Worm (Caenorhabditis elegans) whole organism, L4/young adult: Measurements from ENCODE around the gene srv-13.

ENCODE experiments used
- W03F9.2 ChIP-seq: fragments of 150-350 bp; optimal IDR thresholded peaks from 2 replicates; lab custom pipeline; 2014; ENCODE audit warnings: missing biosample characterization, missing genetic modification characterization
- dao-5 ChIP-seq: sonication (generic microtip); optimal IDR thresholded peaks from 2 replicates; lab custom pipeline; 2016; ENCODE audit warnings: missing genotype, missing genetic modification characterization, moderate library complexity, missing compliant biosample characterization
- him-1 ChIP-seq: sonication (generic microtip); optimal IDR thresholded peaks from 2 replicates; lab custom pipeline; 2016; ENCODE audit warnings: missing genotype, missing genetic modification reagents, missing genetic modification characterization, missing compliant biosample characterization

Gene srv-13

ce11 chrIV:6404871-6405270 is at the start of gene srv-13:
TSS of gene srv-13 (plus strand) at chrIV:6405171.
- TF ChIP-seq dao-5 = no peak
- no peak for TF ChIP-seq W03F9.2
- no peak for TF ChIP-seq him-1 (tag; lab: Kevin White, UChicago)

- no peak for TF ChIP-seq him-1 (tag; lab: Kevin White, UChicago)
- no peak for TF ChIP-seq dao-5
- TF ChIP-seq W03F9.2 = no peak
Observed at ce11 chrIV:6361668-6362067, 43.3 kb upstream of the srv-13 start, which contains the start of gene Y73B6BL.47. TSS of gene Y73B6BL.47 (plus strand) at chrIV:6361968.

- TF ChIP-seq dao-5 (no peak), W03F9.2 (no peak), him-1 (tag; lab: Kevin White, UChicago) (no peak)
Observed at ce11 chrIV:6363604-6364003, 41.4 kb upstream of the srv-13 start.

ce11 chrIV:6365045-6365444 is 39.9 kb upstream of the srv-13 start, which contains the start of gene Y73B6BL.270:
TSS of gene Y73B6BL.270 (plus strand) at chrIV:6365345.
- TF ChIP-seq him-1 (tag; lab: Kevin White, UChicago) (no peak), dao-5 (no peak), W03F9.2 (no peak)

ce11 chrIV:6366032-6366431 is 38.9 kb upstream of the srv-13 start:
- no peak for TF ChIP-seq dao-5
- TF ChIP-seq W03F9.2 = no peak

- TF ChIP-seq dao-5 = no peak
Observed at ce11 chrIV:6369489-6369888, 35.5 kb upstream of the srv-13 start.

ce11 chrIV:6372267-6372666 is 32.7 kb upstream of the srv-13 start:
- TF ChIP-seq W03F9.2 (no peak), him-1 (tag; lab: Kevin White, UChicago) (no peak), dao-5 (no peak)

ce11 chrIV:6372993-6373392 is 32.0 kb upstream of the srv-13 start, which contains the start of gene smg-3:
TSS of gene smg-3 (minus strand) at chrIV:6373093.
- TF ChIP-seq W03F9.2 (no peak), him-1 (tag; lab: Kevin White, UChicago) (no peak)

ce11 chrIV:6373721-6374120 is 31.2 kb upstream of the srv-13 start:
- no peak for TF ChIP-seq W03F9.2

- no peak for TF ChIP-seq him-1 (tag; lab: Kevin White, UChicago)
- peak; percentile 92 for TF ChIP-seq W03F9.2
Observed at ce11 chrIV:6376473-6377115, 28.4 kb upstream of the srv-13 start, which contains the start of the genes hrpf-2 and bli-6. TSS of gene hrpf-2 (minus strand) at chrIV:6376523. TSS of gene bli-6 (plus strand) at chrIV:6377065.

- no peak for TF ChIP-seq him-1 (tag; lab: Kevin White, UChicago)
- TF ChIP-seq dao-5 = no peak
- no peak for TF ChIP-seq W03F9.2
Observed at ce11 chrIV:6377335-6378069, 27.5 kb upstream of the srv-13 start.

- TF ChIP-seq W03F9.2 = no peak
Observed at ce11 chrIV:6378398-6378797, 26.6 kb upstream of the srv-13 start.

ce11 chrIV:6383970-6384369 is 21.0 kb upstream of the srv-13 start, which contains the start of gene shl-1:
TSS of gene shl-1 (minus strand) at chrIV:6384070.
- TF ChIP-seq him-1 (tag; lab: Kevin White, UChicago) (no peak), dao-5 (no peak), W03F9.2 (no peak)

ce11 chrIV:6385010-6385409 is 20.0 kb upstream of the srv-13 start:
- TF ChIP-seq W03F9.2 (no peak), dao-5 (no peak), him-1 (tag; lab: Kevin White, UChicago) (no peak)

ce11 chrIV:6388550-6388949 is 16.4 kb upstream of the srv-13 start:
- TF ChIP-seq him-1 (tag; lab: Kevin White, UChicago) (no peak), dao-5 (no peak), W03F9.2 (no peak)

ce11 chrIV:6391566-6391965 is 13.4 kb upstream of the srv-13 start:
- no peak for TF ChIP-seq him-1 (tag; lab: Kevin White, UChicago)
- TF ChIP-seq W03F9.2 = no peak
- no peak for TF ChIP-seq dao-5
